Fruit fly (Drosophila melanogaster): Measurements from ENCODE around the gene Grx1.
A peak's percentile ranks its signal among the peaks of the same experiment; 100 is the strongest.

Gene Grx1

DNA sequence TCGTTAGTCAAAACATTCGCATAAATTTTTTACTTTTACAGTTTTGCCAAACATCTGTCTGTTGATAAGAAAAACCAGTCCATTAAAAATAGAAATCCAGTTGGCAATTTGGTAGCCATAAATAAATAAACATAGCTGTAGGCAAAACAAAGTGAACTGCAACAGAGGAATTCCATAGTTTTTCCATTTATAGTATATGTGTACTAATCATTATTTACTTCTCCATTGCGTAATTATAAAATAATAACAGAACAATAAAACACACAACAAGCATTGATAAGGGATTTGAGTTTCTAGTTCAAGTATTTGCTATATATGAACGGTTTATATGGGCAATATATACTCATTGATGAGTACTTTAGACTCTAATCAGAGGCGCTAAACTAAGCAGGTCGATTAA is 32.4 kb upstream of the Grx1 start:
- TF ChIP-seq noc (tag; optimal IDR thresholded peaks at IDR 0.05), result peak; percentile 34

DNA sequence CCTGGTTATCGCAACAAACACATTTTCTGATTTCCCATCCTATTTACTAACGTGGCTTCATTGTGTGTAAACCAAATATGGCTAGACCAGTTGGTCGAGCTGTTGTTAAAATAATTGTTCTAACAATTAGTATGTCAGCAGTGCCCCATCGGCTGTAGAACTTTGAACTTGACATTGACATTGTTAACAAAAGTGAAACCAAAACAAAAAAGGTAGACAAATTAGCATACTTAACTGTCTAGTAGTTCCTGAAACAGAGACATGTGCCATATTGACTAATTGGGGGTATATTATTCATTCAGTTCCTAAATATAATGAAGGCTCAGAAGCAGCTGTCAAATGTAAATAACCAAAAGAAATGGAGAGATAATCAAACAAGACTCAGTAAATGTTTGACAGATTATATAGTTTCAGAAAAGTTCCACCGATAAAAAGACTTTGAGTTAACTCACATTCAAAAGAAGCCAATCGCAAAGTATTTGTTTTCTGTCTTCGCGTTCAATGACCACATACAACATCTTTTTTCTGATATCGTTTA is 31.3 kb upstream of the Grx1 start:
- TF ChIP-seq noc (tag; optimal IDR thresholded peaks at IDR 0.05), result no peak

DNA sequence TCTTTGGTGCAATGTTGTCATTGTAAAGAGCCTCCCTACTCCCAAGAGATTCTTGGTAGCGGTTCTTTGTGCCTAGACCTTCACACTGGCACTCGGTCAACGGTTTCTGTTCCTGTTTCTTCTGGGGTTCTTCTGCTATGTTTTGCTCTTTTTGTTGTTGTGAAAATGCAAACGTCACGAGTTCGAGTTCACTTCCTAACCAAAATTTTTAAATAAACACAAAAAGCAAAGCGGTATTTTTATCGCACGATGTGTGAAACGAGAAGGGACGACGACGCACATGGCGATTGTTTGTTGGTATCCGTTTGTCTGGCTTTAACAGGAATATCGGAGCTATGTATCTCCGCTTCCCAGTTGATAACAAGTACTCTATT is 29.0 kb upstream of the Grx1 start:
- TF ChIP-seq noc (tag; optimal IDR thresholded peaks at IDR 0.05), result no peak

DNA sequence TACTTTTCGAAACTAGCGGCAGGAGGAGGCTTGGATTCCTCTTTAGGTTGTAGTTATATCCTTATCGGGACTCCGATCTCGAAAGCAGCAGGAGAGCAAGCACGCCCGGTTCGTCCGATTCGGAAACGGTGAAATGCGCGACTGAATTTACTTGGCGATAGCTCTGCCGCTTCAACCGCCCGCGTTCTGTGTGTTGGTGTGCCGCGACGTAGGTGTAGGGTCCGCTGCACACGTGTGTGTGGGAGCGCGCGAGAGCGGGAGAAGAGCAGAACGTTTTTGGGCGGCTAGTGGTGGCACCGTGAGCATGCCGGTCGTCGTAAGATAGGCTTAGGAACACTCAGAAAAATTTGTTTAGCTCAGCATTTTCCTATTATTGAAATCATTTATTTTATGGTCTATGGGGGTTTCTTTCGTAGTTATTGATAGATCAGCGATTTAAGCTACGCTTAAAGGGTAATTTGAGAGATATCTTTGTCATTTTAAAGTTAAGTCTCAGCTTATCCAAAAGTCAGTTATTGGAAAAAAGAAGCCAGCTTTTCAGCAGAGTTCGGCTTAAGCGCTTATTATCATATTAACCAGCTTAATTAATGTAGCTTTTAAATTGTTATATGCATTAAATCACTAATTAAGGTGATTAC is 28.5 kb upstream of the Grx1 start:
- TF ChIP-seq noc (tag; optimal IDR thresholded peaks at IDR 0.05), result peak; percentile 26

DNA sequence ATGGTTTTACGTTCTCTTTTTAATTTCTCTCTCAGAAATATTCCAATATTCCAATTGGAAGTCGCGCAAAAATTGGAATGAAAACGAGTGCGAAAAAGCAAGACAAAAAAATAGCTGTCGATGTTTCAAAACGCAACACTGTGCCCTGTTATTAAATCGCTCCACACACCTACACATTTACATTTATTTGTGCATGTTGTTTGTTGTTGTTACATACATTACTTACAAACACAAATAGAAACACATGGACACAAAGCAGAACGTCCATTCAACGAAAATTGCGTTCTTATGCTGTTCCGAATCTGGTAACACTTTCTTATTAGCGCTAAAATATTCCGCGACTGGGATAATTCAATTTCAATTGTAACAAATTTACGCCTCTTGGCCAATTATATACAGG is 27.8 kb upstream of the Grx1 start:
- no peak for TF ChIP-seq noc (tag; optimal IDR thresholded peaks at IDR 0.05)

DNA sequence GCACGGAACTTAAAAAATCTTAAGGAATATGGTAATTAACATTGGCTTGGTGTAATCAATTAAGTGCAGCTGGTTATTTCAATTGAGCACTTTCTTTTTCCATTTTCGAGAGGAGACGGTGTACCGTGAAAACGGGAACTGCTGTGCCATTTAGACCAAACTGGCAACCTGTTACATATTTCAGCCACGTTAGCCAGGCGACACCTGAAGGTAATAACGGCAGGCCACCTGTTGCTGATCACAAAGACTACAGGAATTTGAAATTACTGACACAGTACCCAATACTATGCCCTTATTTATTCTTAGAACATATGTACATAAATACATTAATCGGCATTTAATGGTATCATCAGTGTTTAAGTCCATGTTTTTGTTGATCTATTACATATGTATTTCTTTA is 26.8 kb upstream of the Grx1 start:
- no peak for TF ChIP-seq noc (tag; optimal IDR thresholded peaks at IDR 0.05)

DNA sequence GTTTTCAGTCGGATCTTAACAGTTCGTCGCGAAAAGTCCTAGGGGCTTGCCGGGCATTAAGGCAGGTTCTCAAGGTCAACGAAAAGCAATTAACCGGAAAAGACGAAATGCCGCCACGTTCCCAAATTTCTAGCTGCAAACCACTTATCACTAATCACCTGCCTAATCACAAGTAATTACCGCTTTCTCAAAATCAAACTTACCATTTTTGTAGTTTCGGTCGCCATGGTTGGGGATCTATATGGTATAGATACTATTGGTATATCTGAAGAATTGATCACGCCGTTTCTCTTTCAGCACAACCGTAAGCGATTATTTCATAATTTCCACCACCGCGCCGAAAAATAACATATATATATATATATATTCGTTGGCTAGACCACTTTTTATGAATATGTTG is 23.2 kb upstream of the Grx1 start:
- no peak for TF ChIP-seq noc (tag; optimal IDR thresholded peaks at IDR 0.05)

DNA sequence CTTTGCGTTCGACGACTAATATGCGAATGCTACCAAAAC is 23.0 kb upstream of the Grx1 start, which contains the start of gene Indy:
TSS of gene Indy (minus strand) at position 35 of the 39 bp plus-strand sequence.
- no peak for TF ChIP-seq noc (tag; optimal IDR thresholded peaks at IDR 0.05)

DNA sequence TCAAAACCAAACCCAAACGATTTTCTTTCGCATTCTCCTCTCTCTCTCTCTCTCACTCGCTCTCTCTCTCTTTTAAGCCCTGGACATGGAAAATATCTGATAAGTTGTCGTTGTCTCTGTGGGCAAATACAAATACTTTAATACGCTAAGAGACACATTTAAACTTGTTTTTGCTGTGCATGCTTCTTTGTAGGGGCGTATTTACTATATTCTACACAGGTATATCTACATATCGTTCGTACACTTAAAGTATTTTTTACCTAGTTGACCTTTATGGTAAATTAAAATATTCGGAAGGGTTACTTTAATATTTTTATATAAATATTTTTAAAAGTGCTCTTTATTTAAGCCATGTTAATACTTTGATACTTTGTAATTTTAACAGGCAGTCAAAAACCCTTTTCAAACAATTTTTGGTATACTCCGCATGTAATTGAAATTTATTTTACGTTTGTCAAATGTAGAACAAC is 22.7 kb upstream of the Grx1 start:
- no peak for TF ChIP-seq noc (tag; optimal IDR thresholded peaks at IDR 0.05)

DNA sequence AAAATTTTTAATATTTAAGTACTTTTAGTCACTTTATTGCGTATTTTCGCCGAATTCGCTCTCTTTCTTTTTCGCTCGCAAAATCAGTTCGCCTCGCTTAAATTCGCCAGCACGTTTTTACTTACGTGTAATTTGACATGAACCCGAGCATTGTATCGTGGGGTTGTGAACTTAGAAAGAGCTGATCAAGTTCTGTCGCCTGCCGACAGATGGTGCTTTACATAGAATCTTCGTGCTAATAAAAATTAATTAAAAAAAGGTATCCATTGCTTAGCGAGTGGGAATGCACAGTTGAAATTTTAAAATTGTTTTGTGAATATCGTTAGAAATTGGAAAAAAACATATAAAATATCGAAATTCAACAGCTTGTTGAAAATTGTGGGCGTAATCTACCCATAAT is 20.6 kb upstream of the Grx1 start:
- TF ChIP-seq noc (tag; optimal IDR thresholded peaks at IDR 0.05), result no peak

DNA sequence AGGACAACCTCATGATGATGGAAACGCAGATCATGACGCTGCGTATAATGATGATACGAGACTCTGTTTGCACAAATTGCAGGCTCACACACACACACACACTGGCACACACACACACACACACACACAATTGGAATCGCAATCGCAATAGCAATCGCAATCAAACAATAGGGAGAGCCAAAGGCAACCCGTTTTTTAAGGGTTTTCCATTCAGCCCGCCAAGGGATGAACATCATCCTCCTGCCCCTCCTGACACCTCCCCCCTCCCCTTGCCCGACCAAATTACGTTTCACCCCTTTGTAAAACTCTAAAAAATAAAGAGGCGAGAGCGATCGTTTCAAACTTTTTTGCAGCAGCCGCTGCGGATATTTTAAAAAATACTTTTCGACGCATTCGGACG is 16.8 kb upstream of the Grx1 start:
- TF ChIP-seq noc (tag; optimal IDR thresholded peaks at IDR 0.05), result no peak

DNA sequence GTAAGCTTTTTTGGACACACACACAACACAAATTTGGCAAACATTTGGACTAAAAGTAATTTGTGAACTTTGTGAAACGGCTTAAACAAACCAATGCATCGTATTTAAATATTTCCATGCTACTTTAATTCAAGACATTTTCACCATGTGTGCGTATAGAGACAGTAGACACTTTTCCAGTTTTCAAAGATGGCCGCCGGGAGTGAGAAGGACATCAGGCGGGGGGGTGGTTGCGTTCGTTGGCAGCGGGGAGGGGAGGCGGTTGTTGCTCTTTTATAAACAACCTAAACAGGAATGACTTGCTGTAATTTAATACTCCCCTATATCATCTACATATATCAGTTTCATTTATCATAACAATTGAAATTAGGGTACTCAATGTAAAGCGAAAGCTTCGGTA is 15.6 kb upstream of the Grx1 start:
- TF ChIP-seq noc (tag; optimal IDR thresholded peaks at IDR 0.05), result no peak

DNA sequence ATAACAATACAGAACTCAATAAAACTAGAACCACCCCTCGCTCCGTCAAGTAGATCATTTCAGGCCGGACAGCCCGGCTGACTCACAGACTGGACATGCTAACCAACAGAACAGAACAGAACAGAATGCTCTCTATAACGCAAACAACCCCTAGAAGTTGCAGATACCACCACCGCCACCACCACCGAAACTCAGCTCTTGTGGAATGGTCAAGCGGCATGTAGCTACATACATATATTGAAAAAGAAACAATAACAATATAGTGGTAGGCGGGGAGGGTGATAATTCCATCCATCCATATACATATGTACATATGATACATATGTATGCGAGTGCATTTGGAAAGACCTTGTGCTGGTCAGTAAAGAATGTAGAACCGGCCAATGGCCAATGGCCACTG is 14.6 kb upstream of the Grx1 start:
- no peak for TF ChIP-seq noc (tag; optimal IDR thresholded peaks at IDR 0.05)

DNA sequence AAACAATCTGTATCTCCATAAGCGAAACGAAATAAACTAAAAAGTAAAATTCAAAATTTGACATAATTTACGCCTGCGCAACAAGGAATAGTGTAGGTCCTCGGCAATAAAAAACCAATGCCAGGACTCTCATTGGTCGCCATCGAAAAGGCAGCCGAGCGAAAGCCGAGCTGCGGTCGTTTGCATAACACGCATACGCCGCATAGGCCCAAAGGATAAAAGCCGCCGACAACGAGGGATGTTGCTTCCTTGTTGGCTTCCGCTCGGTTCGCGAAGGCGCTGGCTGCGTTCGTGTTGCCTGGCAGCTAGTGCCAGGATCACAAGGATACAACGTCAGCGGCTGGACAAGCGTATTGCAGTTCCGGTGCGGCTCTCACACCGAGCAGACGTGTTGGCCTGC is 8.6 kb upstream of the Grx1 start:
- TF ChIP-seq noc (tag; optimal IDR thresholded peaks at IDR 0.05), result no peak

DNA sequence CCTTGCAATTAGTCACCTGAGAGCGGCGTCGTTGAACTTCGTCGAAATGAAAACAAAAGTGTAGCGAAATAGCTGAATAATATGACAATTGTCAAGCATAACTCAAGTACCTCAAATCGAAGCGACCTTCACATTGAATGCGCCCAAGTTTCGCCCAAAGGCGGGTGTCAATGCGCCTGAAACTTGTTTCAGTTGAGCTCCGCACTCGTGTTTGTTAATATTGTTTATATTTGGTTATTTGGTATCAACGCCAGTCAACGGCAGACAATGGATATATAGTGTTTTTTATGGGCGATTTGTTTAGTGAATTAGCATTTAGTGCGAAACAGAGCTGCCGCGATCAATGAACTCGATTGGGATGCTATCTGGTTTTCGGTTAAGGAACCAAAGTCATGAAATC is 7.1 kb upstream of the Grx1 start:
- TF ChIP-seq noc (tag; optimal IDR thresholded peaks at IDR 0.05), result no peak

DNA sequence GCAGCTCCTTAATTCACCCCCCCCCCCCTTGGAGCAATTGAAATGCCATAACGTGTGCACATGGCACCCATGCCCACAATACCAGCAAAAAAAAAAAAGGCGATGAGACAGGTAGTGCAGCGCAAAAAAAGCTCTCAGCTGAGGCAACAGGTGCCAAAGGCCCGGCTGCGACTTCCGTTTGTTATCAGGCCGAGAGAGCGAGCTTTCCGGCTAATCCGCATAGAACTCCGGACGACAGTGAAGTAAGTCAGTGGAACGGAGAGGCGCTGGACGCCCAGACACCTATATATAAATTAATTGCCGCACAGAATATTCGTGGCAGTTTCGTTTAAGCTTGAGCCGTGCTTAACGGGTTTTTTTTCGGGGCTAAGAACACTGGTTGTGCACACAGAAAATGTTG is 5.7 kb upstream of the Grx1 start, which contains the start of gene CG6865:
TSS of gene CG6865 (plus strand) at position 321 of the 400 bp plus-strand sequence.
- TF ChIP-seq noc (tag; optimal IDR thresholded peaks at IDR 0.05), result no peak

DNA sequence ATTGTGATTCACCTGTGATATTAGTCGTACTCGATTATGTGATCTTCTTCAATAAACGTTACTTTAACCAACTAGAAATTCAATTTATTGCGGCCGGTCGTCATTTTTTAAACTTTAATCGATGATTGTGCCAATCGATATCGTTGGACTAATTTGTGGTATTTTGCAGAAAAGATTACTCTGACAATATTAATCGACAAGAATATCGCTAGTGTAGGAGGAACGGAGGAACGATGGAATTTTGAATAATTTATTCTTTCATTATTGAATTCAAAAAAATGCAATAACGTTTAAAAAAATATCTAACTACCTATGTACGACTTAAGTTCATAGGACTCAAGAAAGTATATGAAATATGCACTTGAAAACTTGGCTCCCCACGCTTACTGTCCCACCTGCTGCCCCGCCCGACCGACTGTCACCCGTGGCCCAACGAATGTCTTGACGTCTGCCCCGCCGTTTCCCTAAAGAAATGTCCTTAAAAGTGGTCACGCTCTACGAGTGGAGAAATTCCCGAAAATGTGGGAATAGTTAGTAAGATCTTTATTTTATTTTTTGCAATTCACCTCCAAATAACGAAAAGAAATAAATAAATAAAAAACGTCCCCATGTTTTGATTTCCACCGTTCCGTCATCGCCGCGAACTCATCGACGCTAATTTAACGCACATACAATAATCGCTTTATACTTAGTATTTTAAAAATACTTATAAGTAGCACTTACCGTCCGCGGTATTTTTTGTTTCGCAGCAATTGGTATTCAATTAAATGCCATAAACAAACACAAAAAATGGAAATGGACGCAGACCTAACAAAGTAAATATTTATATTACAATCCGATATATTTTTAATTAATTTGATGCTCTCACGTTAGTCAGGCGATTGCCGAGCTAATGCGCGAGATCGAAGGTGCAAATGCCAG is 3.3 kb upstream of the Grx1 start, which contains the start of gene CG14074:
TSS of gene CG14074 (plus strand) at position 779 of the 921 bp plus-strand sequence.
- TF ChIP-seq noc (tag; optimal IDR thresholded peaks at IDR 0.05), result no peak
